Fruit fly (Drosophila melanogaster) whole organism, embryonic: ENCODE data around the gene CG1640.
A peak's percentile ranks its signal among the peaks of the same experiment; 100 is the strongest.

Source experiments
- ATbp ChIP-seq: fragments of 200-800 bp; sonication (Bioruptor generic); optimal IDR thresholded peaks from 2 replicates; lab custom pipeline; 2017; ENCODE audit warnings: missing biosample characterization, mild to moderate bottlenecking, missing genetic modification characterization, missing genetic modification reagents
- CG10274 ChIP-seq: fragments of 200-800 bp; sonication (Bioruptor generic); optimal IDR thresholded peaks from 3 replicates; lab custom pipeline; 2017; ENCODE audit warnings: missing biosample characterization, mild to moderate bottlenecking, missing genetic modification characterization
- CG12391 ChIP-seq: fragments of 200-800 bp; sonication (Bioruptor generic); optimal IDR thresholded peaks from 3 replicates; lab custom pipeline; 2018; ENCODE audit warnings: missing biosample characterization, mild to moderate bottlenecking, missing genetic modification characterization, moderate library complexity
- CG12769 ChIP-seq: fragments of 200-800 bp; sonication (Bioruptor generic); optimal IDR thresholded peaks from 2 replicates; lab custom pipeline; 2019; ENCODE audit warnings: missing biosample characterization, mild to moderate bottlenecking, missing genetic modification characterization, moderate library complexity
- CG14014 ChIP-seq: fragments of 200-800 bp; sonication (Bioruptor generic); IDR thresholded peaks from 2 replicates; pipeline ENCODE4 v1.3.6; 2022; ENCODE audit warnings: missing biosample characterization, missing genetic modification characterization
- CG15269 ChIP-seq: fragments of 200-800 bp; sonication (Bioruptor generic); optimal IDR thresholded peaks from 2 replicates; lab custom pipeline; 2018; ENCODE audit warnings: missing biosample characterization, mild to moderate bottlenecking, missing genetic modification characterization, moderate library complexity
- CG17186 ChIP-seq: fragments of 200-800 bp; sonication (Bioruptor generic); optimal IDR thresholded peaks from 3 replicates; lab custom pipeline; 2017; ENCODE audit warnings: missing biosample characterization, missing genetic modification reagents, missing genetic modification characterization
- CG17912 ChIP-seq: fragments of 200-800 bp; sonication (Bioruptor generic); optimal IDR thresholded peaks from 2 replicates; lab custom pipeline; 2018; ENCODE audit warnings: missing biosample characterization, mild to moderate bottlenecking, missing genetic modification characterization
- CG1792 ChIP-seq: fragments of 200-800 bp; sonication (Bioruptor generic); optimal IDR thresholded peaks from 2 replicates; lab custom pipeline; 2016; ENCODE audit warnings: missing biosample characterization, missing genetic modification characterization
- CG2116 ChIP-seq: fragments of 200-800 bp; sonication (Bioruptor generic); optimal IDR thresholded peaks from 3 replicates; lab custom pipeline; 2018; ENCODE audit warnings: missing biosample characterization, mild to moderate bottlenecking, missing genetic modification characterization
- CG2129 ChIP-seq: fragments of 200-800 bp; sonication (Bioruptor generic); IDR thresholded peaks from 2 replicates; pipeline ENCODE4 v1.3.6; 2022; ENCODE audit warnings: missing biosample characterization, missing genetic modification characterization; ENCODE audit not compliant: partially characterized antibody
- CG32532 ChIP-seq: fragments of 200-800 bp; sonication (Bioruptor generic); IDR thresholded peaks from 2 replicates; pipeline ENCODE4 v1.3.6; 2022; ENCODE audit warnings: missing biosample characterization, missing genetic modification characterization
- CG34224 ChIP-seq: fragments of 200-800 bp; sonication (Bioruptor generic); IDR thresholded peaks from 3 replicates; pipeline ENCODE4 v1.3.6; 2022; ENCODE audit warnings: missing biosample characterization, missing genetic modification characterization; ENCODE audit not compliant: partially characterized antibody
- CG6791 ChIP-seq: fragments of 200-800 bp; sonication (Bioruptor generic); IDR thresholded peaks from 3 replicates; pipeline ENCODE4 v1.3.6; 2022; ENCODE audit warnings: missing biosample characterization, missing genetic modification characterization; ENCODE audit not compliant: partially characterized antibody
- CG7786 ChIP-seq: fragments of 200-800 bp; sonication (Bioruptor generic); optimal IDR thresholded peaks from 2 replicates; lab custom pipeline; 2016; ENCODE audit warnings: missing biosample characterization, missing genetic modification characterization
- CG7987 ChIP-seq: fragments of 200-800 bp; sonication (Bioruptor generic); optimal IDR thresholded peaks from 2 replicates; lab custom pipeline; 2018; ENCODE audit warnings: missing biosample characterization, mild to moderate bottlenecking, missing genetic modification characterization, moderate library complexity
- CG8388 ChIP-seq: fragments of 200-800 bp; sonication (Bioruptor generic); optimal IDR thresholded peaks from 2 replicates; lab custom pipeline; 2019; ENCODE audit warnings: missing biosample characterization, mild to moderate bottlenecking, missing genetic modification characterization, moderate library complexity
- CG9797 ChIP-seq: fragments of 200-800 bp; sonication (Bioruptor generic); optimal IDR thresholded peaks from 3 replicates; lab custom pipeline; 2018; ENCODE audit warnings: missing biosample characterization, mild to moderate bottlenecking, missing genetic modification characterization
- CTCF ChIP-seq: fragments of 200-800 bp; sonication (Bioruptor generic); optimal IDR thresholded peaks from 2 replicates; lab custom pipeline; 2017; ENCODE audit warnings: missing biosample characterization, mild to moderate bottlenecking, missing genetic modification characterization, moderate library complexity
- Dad ChIP-seq: fragments of 200-800 bp; sonication (Bioruptor generic); optimal IDR thresholded peaks from 3 replicates; lab custom pipeline; 2016; ENCODE audit warnings: missing biosample characterization, missing genetic modification characterization
- Dek ChIP-seq: fragments of 200-800 bp; sonication (Bioruptor generic); optimal IDR thresholded peaks from 3 replicates; lab custom pipeline; 2019; ENCODE audit warnings: missing biosample characterization, mild to moderate bottlenecking, missing genetic modification characterization, moderate library complexity
- Ets97D ChIP-seq: fragments of 200-800 bp; sonication (Bioruptor generic); optimal IDR thresholded peaks from 3 replicates; lab custom pipeline; 2016; ENCODE audit warnings: missing biosample characterization, missing genetic modification characterization
- Fer2 ChIP-seq: fragments of 200-800 bp; sonication (Bioruptor generic); optimal IDR thresholded peaks from 2 replicates; lab custom pipeline; 2018; ENCODE audit warnings: missing biosample characterization, mild to moderate bottlenecking, missing genetic modification characterization, moderate library complexity
- Hand ChIP-seq: fragments of 200-800 bp; sonication (Bioruptor generic); optimal IDR thresholded peaks from 2 replicates; lab custom pipeline; 2017; ENCODE audit warnings: mild to moderate bottlenecking, missing biosample characterization, missing genetic modification reagents, missing genetic modification characterization
- Hmx ChIP-seq: fragments of 200-800 bp; sonication (Bioruptor generic); optimal IDR thresholded peaks from 2 replicates; lab custom pipeline; 2016; ENCODE audit warnings: missing biosample characterization, missing genetic modification characterization
- Hr51 ChIP-seq, 2 experiments: fragments of 200-800 bp; sonication (Bioruptor generic); optimal IDR thresholded peaks; 2 replicates in 1 of 2; 3 replicates in 1 of 2; lab custom pipeline; 2016 to 2018; ENCODE audit warnings: missing biosample characterization in 2 of 2, missing genetic modification characterization in 2 of 2, mild to moderate bottlenecking in 1 of 2, moderate library complexity in 1 of 2
- Lpt ChIP-seq: fragments of >200 bp; optimal IDR thresholded peaks from 2 replicates; lab custom pipeline; 2018; ENCODE audit warnings: missing biosample characterization, missing genetic modification characterization
- NFAT ChIP-seq: fragments of 200-800 bp; sonication (Bioruptor generic); IDR thresholded peaks from 2 replicates; pipeline ENCODE4 v1.3.6; 2022; ENCODE audit warnings: missing biosample characterization, missing genetic modification characterization
- Scr ChIP-seq: fragments of 200-800 bp; sonication (Bioruptor generic); IDR thresholded peaks from 2 replicates; pipeline ENCODE4 v1.3.6; 2022; ENCODE audit warnings: missing biosample characterization, missing genetic modification characterization; ENCODE audit not compliant: partially characterized antibody
- Sox100B ChIP-seq: fragments of 200-800 bp; sonication (Bioruptor generic); optimal IDR thresholded peaks from 3 replicates; lab custom pipeline; 2018; ENCODE audit warnings: missing biosample characterization, mild to moderate bottlenecking, missing genetic modification characterization
- Usf ChIP-seq: fragments of 200-800 bp; sonication (Bioruptor generic); optimal IDR thresholded peaks from 2 replicates; lab custom pipeline; 2017; ENCODE audit warnings: missing genotype, missing biosample characterization, missing genetic modification characterization
- Vsx1 ChIP-seq: fragments of 200-800 bp; sonication (Bioruptor generic); optimal IDR thresholded peaks from 2 replicates; lab custom pipeline; 2017; ENCODE audit warnings: missing biosample characterization, mild to moderate bottlenecking, missing genetic modification characterization, missing genetic modification reagents
- ara ChIP-seq: fragments of 200-800 bp; sonication (Bioruptor generic); IDR thresholded peaks from 2 replicates; pipeline ENCODE4 v1.3.6; 2022; ENCODE audit warnings: missing biosample characterization, missing genetic modification characterization
- bcd ChIP-seq: fragments of 200-800 bp; sonication (Bioruptor generic); optimal IDR thresholded peaks from 2 replicates; lab custom pipeline; 2017; ENCODE audit warnings: missing biosample characterization, mild to moderate bottlenecking, missing genetic modification characterization
- croc ChIP-seq: fragments of 200-800 bp; sonication (Bioruptor generic); conservative IDR thresholded peaks from 3 replicates; pipeline ENCODE4 v1.3.6; 2022; ENCODE audit warnings: missing biosample characterization, missing genetic modification characterization
- dimm ChIP-seq: fragments of 200-800 bp; sonication (Bioruptor generic); IDR thresholded peaks from 2 replicates; pipeline ENCODE4 v1.3.6; 2022; ENCODE audit warnings: missing biosample characterization, missing genetic modification characterization
- dpn ChIP-seq, 2 experiments: fragments of 200-800 bp; sonication (Bioruptor generic); optimal IDR thresholded peaks; 3 replicates each; lab custom pipeline; 2016; ENCODE audit warnings: missing biosample characterization in 2 of 2, missing genetic modification characterization in 2 of 2
- esg ChIP-seq: fragments of 200-800 bp; sonication (Bioruptor generic); conservative IDR thresholded peaks from 2 replicates; pipeline ENCODE4 v1.3.6; 2022; ENCODE audit warnings: missing biosample characterization, missing genetic modification characterization
- gcm2 ChIP-seq: fragments of 200-800 bp; sonication (Bioruptor generic); optimal IDR thresholded peaks from 2 replicates; lab custom pipeline; 2016; ENCODE audit warnings: missing biosample characterization, missing genetic modification characterization
- hb ChIP-seq: fragments of 200-800 bp; sonication (Bioruptor generic); IDR thresholded peaks from 3 replicates; pipeline ENCODE4 v1.3.6; 2022; ENCODE audit warnings: missing biosample characterization, missing genetic modification characterization; ENCODE audit not compliant: partially characterized antibody
- hkb ChIP-seq, 2 experiments: fragments of 200-800 bp in 1 of 2; fragments of >200 bp in 1 of 2; sonication (Bioruptor generic) in 1 of 2; IDR thresholded peaks in 1 of 2; optimal IDR thresholded peaks in 1 of 2; 2 replicates each; pipeline versions ENCODE4 v1.3.6 to Lab custom; 2017 to 2022; ENCODE audit warnings: missing biosample characterization in 1 of 2, missing genetic modification characterization in 1 of 2
- insv ChIP-seq, 2 experiments: fragments of 200-800 bp; sonication (Bioruptor generic); optimal IDR thresholded peaks; 3 replicates each; lab custom pipeline; 2016 to 2018; ENCODE audit warnings: missing biosample characterization in 2 of 2, missing genetic modification characterization in 2 of 2
- repo ChIP-seq: fragments of 200-800 bp; sonication (Bioruptor generic); optimal IDR thresholded peaks from 2 replicates; lab custom pipeline; 2016; ENCODE audit warnings: missing biosample characterization, missing genetic modification characterization
- seq ChIP-seq: fragments of 200-800 bp; sonication (Bioruptor generic); IDR thresholded peaks from 2 replicates; pipeline ENCODE4 v1.3.6; 2022; ENCODE audit warnings: missing biosample characterization, missing genetic modification characterization
- sima ChIP-seq: fragments of 200-800 bp; sonication (Bioruptor generic); optimal IDR thresholded peaks from 2 replicates; lab custom pipeline; 2016; ENCODE audit warnings: missing biosample characterization, missing genetic modification characterization
- sqz ChIP-seq: fragments of 200-800 bp; sonication (Bioruptor generic); optimal IDR thresholded peaks from 3 replicates; lab custom pipeline; 2018; ENCODE audit warnings: missing biosample characterization, mild to moderate bottlenecking, missing genetic modification characterization
- stwl ChIP-seq: fragments of 200-800 bp; sonication (Bioruptor generic); optimal IDR thresholded peaks from 3 replicates; lab custom pipeline; 2018; ENCODE audit warnings: missing biosample characterization, mild to moderate bottlenecking, missing genetic modification characterization, moderate library complexity
- trem ChIP-seq: fragments of 200-800 bp; optimal IDR thresholded peaks from 3 replicates; lab custom pipeline; 2019; ENCODE audit warnings: missing biosample characterization, mild to moderate bottlenecking, missing genetic modification characterization, moderate library complexity
- zf30C ChIP-seq: fragments of 200-800 bp; sonication (Bioruptor generic); optimal IDR thresholded peaks from 3 replicates; lab custom pipeline; 2018; ENCODE audit warnings: missing biosample characterization, mild to moderate bottlenecking, missing genetic modification characterization

Gene CG1640

dm6 chrX:13320697-13321445 is 49.5 kb upstream of the CG1640 start (continued):
- TF ChIP-seq Hand (GFP tag; lab: Kevin White, UChicago) (no peak), CG2129 (GFP tag; lab: Robert Waterston, UW) (no peak), trem (no peak), ara (GFP tag; lab: Robert Waterston, UW) (no peak), zf30C (GFP tag; lab: Kevin White, UChicago) (no peak), sqz (GFP tag; lab: Kevin White, UChicago) (peak; percentile 39), CG34224 (GFP tag; lab: Robert Waterston, UW) (no peak), Vsx1 (GFP tag; lab: Kevin White, UChicago) (no peak), CG17912 (GFP tag; lab: Kevin White, UChicago) (no peak), CG1792 (GFP tag; lab: Kevin White, UChicago) (no peak), sima (GFP tag; lab: Kevin White, UChicago) (no peak), esg (no peak), hkb (optimal IDR thresholded peaks at IDR 0.05; lab: Kevin White, UChicago) (no peak), hkb (GFP tag; IDR thresholded peaks at IDR 0.05; lab: Robert Waterston, UW) (no peak), seq (GFP tag; lab: Robert Waterston, UW) (no peak), CG6791 (no peak), Ets97D (GFP tag; lab: Kevin White, UChicago) (no peak), CG12769 (peak; percentile 70), dpn (GFP tag; optimal IDR thresholded peaks at IDR 0.05; lab: Kevin White, UChicago) (peak in 1 of 2 experiments; percentile 25), stwl (tag; lab: Kevin White, UChicago) (no peak), CTCF (GFP tag; lab: Kevin White, UChicago) (no peak), croc (GFP tag; lab: Robert Waterston, UW) (no peak), insv (GFP tag; optimal IDR thresholded peaks at IDR 0.05; lab: Kevin White, UChicago) (no peak), CG7987 (no peak), gcm2 (GFP tag; lab: Kevin White, UChicago) (no peak), CG7786 (GFP tag; lab: Kevin White, UChicago) (no peak), dimm (GFP tag; lab: Robert Waterston, UW) (no peak), Dad (GFP tag; lab: Kevin White, UChicago) (no peak), Sox100B (GFP tag; lab: Kevin White, UChicago) (peak; percentile 43), CG15269 (tag; lab: Kevin White, UChicago) (peak; percentile 19), Hmx (GFP tag; lab: Kevin White, UChicago) (no peak), repo (GFP tag; lab: Kevin White, UChicago) (no peak), CG17186 (no peak), CG9797 (GFP tag; lab: Kevin White, UChicago) (no peak), Fer2 (tag; lab: Kevin White, UChicago) (no peak), Usf (GFP tag; lab: Kevin White, UChicago) (no peak), CG10274 (GFP tag; lab: Kevin White, UChicago) (no peak), hb (GFP tag; lab: Robert Waterston, UW) (no peak), bcd (GFP tag; lab: Kevin White, UChicago) (peak; percentile 24), CG14014 (GFP tag; lab: Robert Waterston, UW) (no peak), CG8388 (GFP tag; lab: Kevin White, UChicago) (peak; percentile 26), CG12391 (peak; percentile 35), NFAT (GFP tag; lab: Robert Waterston, UW) (no peak), Lpt (GFP tag; lab: Kevin White, UChicago) (no peak), Hr51 (GFP tag; optimal IDR thresholded peaks at IDR 0.05; lab: Kevin White, UChicago) (peak in 1 of 2 experiments; percentile 28), CG2116 (GFP tag; lab: Kevin White, UChicago) (no peak), ATbp (GFP tag; lab: Kevin White, UChicago) (no peak), Dek (peak; percentile 49), Scr (no peak), CG32532 (GFP tag; lab: Robert Waterston, UW) (peak; percentile 51; the same call in 1 of the 2 replicates)
